Fruit fly (Drosophila melanogaster): ENCODE data around the gene ex.

ex gene

dm6 chr2L:403627-404575 is 27.1 kb upstream of the ex start, which contains the start of gene Polr1B (continued):
- TF ChIP-seq grau (tag; optimal IDR thresholded peaks at IDR 0.05) (no peak), Hr3 (GFP tag; optimal IDR thresholded peaks at IDR 0.05) (peak; percentile 9), HHEX (GFP tag; optimal IDR thresholded peaks at IDR 0.05) (no peak), CG11723 (GFP tag; optimal IDR thresholded peaks at IDR 0.05) (no peak), GATAe (GFP tag; conservative IDR thresholded peaks at IDR 0.05) (no peak), sr (GFP tag; IDR thresholded peaks at IDR 0.05) (no peak), ase (GFP tag; IDR thresholded peaks at IDR 0.05) (no peak), knrl (GFP tag; IDR thresholded peaks at IDR 0.05; ENCODE audit: partially characterized antibody) (peak; percentile 78), Dip3 (GFP tag; optimal IDR thresholded peaks at IDR 0.05) (no peak), CG12659 (GFP tag; optimal IDR thresholded peaks at IDR 0.05) (peak; percentile 42), Mrtf (GFP tag; IDR thresholded peaks at IDR 0.05) (no peak), sisA (GFP tag; IDR thresholded peaks at IDR 0.05) (no peak), CG6689 (GFP tag; IDR thresholded peaks at IDR 0.05) (no peak), CG12219 (GFP tag; optimal IDR thresholded peaks at IDR 0.05) (no peak), YL-1 (GFP tag; optimal IDR thresholded peaks at IDR 0.05) (peak; percentile 53), CG3847 (GFP tag; IDR thresholded peaks at IDR 0.05) (peak; percentile 62; the same call in 1 of the 2 replicates), CG14710 (tag; optimal IDR thresholded peaks at IDR 0.05) (peak; percentile 71), Pdp1 (GFP tag; optimal IDR thresholded peaks at IDR 0.05) (no peak), bigmax (GFP tag; optimal IDR thresholded peaks at IDR 0.05) (no peak), Myb (GFP tag; optimal IDR thresholded peaks at IDR 0.05) (peak; percentile 33), CG13424 (tag; optimal IDR thresholded peaks at IDR 0.05) (peak; percentile 31), Jarid2 (GFP tag; optimal IDR thresholded peaks at IDR 0.05) (no peak), lab (GFP tag; optimal IDR thresholded peaks at IDR 0.05) (no peak), CG10462 (GFP tag; optimal IDR thresholded peaks at IDR 0.05) (no peak), Opbp (GFP tag; IDR thresholded peaks at IDR 0.05; ENCODE audit: partially characterized antibody) (0 out of 3 replicates have a peak, but pooled peaks have one; percentile 31), bbx (GFP tag; IDR thresholded peaks at IDR 0.05; ENCODE audit: partially characterized antibody) (no peak), Dip2 (GFP tag; IDR thresholded peaks at IDR 0.05) (no peak), CG30403 (GFP tag; optimal IDR thresholded peaks at IDR 0.05) (peak; percentile 24), Dek (tag; optimal IDR thresholded peaks at IDR 0.05) (peak; percentile 27), NfI (GFP tag; optimal IDR thresholded peaks at IDR 0.05) (no peak), Sin3A (optimal IDR thresholded peaks at IDR 0.05) (peak; percentile 68), HLH3B (GFP tag; IDR thresholded peaks at IDR 0.05) (no peak), pzg (GFP tag; optimal IDR thresholded peaks at IDR 0.05) (peak; percentile 74), CTCF (GFP tag; optimal IDR thresholded peaks at IDR 0.05) (peak; percentile 90), CG2712 (tag; optimal IDR thresholded peaks at IDR 0.05) (peak; percentile 54), CG13296 (GFP tag; optimal IDR thresholded peaks at IDR 0.05) (no peak), CG1529 (GFP tag; optimal IDR thresholded peaks at IDR 0.05) (no peak), CG9797 (GFP tag; optimal IDR thresholded peaks at IDR 0.05) (peak; percentile 21), ranshi (GFP tag; IDR thresholded peaks at IDR 0.05) (no peak), br (optimal IDR thresholded peaks at IDR 0.05) (no peak), MBD-R2 (GFP tag; IDR thresholded peaks at IDR 0.05) (peak; percentile 74), kni (GFP tag; optimal IDR thresholded peaks at IDR 0.05) (peak; percentile 34), E2f2 (GFP tag; IDR thresholded peaks at IDR 0.05) (peak; percentile 93), CG7745 (tag; optimal IDR thresholded peaks at IDR 0.05) (no peak), aop (GFP tag; IDR thresholded peaks at IDR 0.05) (no peak), hb (GFP tag; IDR thresholded peaks at IDR 0.05; ENCODE audit: partially characterized antibody) (no peak), Oli (tag; optimal IDR thresholded peaks at IDR 0.05) (no peak), CG10543 (GFP tag; optimal IDR thresholded peaks at IDR 0.05) (no peak), ro (GFP tag; IDR thresholded peaks at IDR 0.05) (no peak), Sry-δ (GFP tag; optimal IDR thresholded peaks at IDR 0.05) (peak; percentile 59)
